Fruit fly (Drosophila melanogaster): Measurements from ENCODE around the gene hth.

hth gene

DNA sequence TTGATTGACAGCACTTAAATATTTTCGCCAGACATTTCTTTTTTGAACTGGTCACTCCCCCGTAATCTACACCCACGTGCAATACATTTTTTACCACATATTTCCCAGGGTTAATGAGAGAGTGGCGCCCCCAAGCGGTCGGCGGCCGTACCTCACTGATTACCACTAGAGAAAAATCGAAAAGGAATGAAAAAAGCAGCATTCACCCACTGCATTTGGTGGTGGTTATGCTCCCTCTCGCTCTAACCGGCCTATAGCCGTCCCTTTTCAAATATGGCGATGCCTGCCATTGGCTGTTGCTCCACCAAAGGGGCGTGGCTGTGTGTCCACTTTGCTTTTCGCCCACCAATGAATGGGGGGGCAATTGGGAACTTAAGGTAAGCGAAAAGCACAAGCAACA is 25.6 kb upstream of the hth start (continued):
- TF ChIP-seq CG33213 (GFP tag; optimal IDR thresholded peaks at IDR 0.05) (no peak), onecut (GFP tag; IDR thresholded peaks at IDR 0.05) (peak; percentile 91), CG18476 (GFP tag; optimal IDR thresholded peaks at IDR 0.05) (no peak), CG18599 (GFP tag; optimal IDR thresholded peaks at IDR 0.05) (peak; percentile 58), CG12299 (tag; optimal IDR thresholded peaks at IDR 0.05) (no peak), CG8944 (GFP tag; optimal IDR thresholded peaks at IDR 0.05) (no peak), nau (GFP tag; optimal IDR thresholded peaks at IDR 0.05) (peak; percentile 57), sna (GFP tag; IDR thresholded peaks at IDR 0.05; ENCODE audit: partially characterized antibody) (0 out of 2 replicates have a peak, but pooled peaks have one; percentile 39), ATbp (GFP tag; optimal IDR thresholded peaks at IDR 0.05) (peak; percentile 69), Sry-δ (GFP tag; optimal IDR thresholded peaks at IDR 0.05) (peak; percentile 1), crol (GFP tag; IDR thresholded peaks at IDR 0.05) (0 out of 2 replicates have a peak, but pooled peaks have one; percentile 24), ssp (GFP tag; IDR thresholded peaks at IDR 0.05) (no peak), ranshi (GFP tag; IDR thresholded peaks at IDR 0.05) (peak; percentile 48; the same call in 1 of the 2 replicates), ash1 (GFP tag; optimal IDR thresholded peaks at IDR 0.05) (peak; percentile 88), slbo (GFP tag; IDR thresholded peaks at IDR 0.05) (no peak), CG17612 (GFP tag; IDR thresholded peaks at IDR 0.05) (no peak), br (optimal IDR thresholded peaks at IDR 0.05) (no peak), bcd (GFP tag; optimal IDR thresholded peaks at IDR 0.05) (peak; percentile 38), CHES-1-like (GFP tag; optimal IDR thresholded peaks at IDR 0.05) (peak; percentile 14), CG14860 (GFP tag; IDR thresholded peaks at IDR 0.05; ENCODE audit: partially characterized antibody) (no peak), CG8281 (tag; optimal IDR thresholded peaks at IDR 0.05) (peak; percentile 24), B-H1 (GFP tag; IDR thresholded peaks at IDR 0.05) (no peak; the same call in 2 of the 3 replicates), Blimp-1 (GFP tag; optimal IDR thresholded peaks at IDR 0.05) (peak; percentile 49), Hey (tag; optimal IDR thresholded peaks at IDR 0.05) (no peak), CG6654 (GFP tag; optimal IDR thresholded peaks at IDR 0.05) (no peak), ci (GFP tag; IDR thresholded peaks at IDR 0.05) (peak; percentile 90), fd3F (GFP tag; optimal IDR thresholded peaks at IDR 0.05) (no peak), HLH54F (GFP tag; optimal IDR thresholded peaks at IDR 0.05) (no peak), Max (GFP tag; optimal IDR thresholded peaks at IDR 0.05) (peak; percentile 23), mld (GFP tag; IDR thresholded peaks at IDR 0.05; ENCODE audit: partially characterized antibody) (no peak), hth (optimal IDR thresholded peaks at IDR 0.05) (no peak), fru (optimal IDR thresholded peaks at IDR 0.05) (no peak), cas (GFP tag; IDR thresholded peaks at IDR 0.05) (no peak), luna (GFP tag; optimal IDR thresholded peaks at IDR 0.05) (no peak), YL-1 (GFP tag; optimal IDR thresholded peaks at IDR 0.05) (peak; percentile 10), bbx (GFP tag; IDR thresholded peaks at IDR 0.05; ENCODE audit: partially characterized antibody) (peak; percentile 43), cato (GFP tag; optimal IDR thresholded peaks at IDR 0.05; ENCODE audit: borderline replicate concordance) (no peak), wek (GFP tag; optimal IDR thresholded peaks at IDR 0.05) (peak; percentile 55), H15 (GFP tag; IDR thresholded peaks at IDR 0.05) (peak; percentile 54; the same call in 2 of the 3 replicates), twi (tag; optimal IDR thresholded peaks at IDR 0.05) (peak; percentile 41), CG10209 (GFP tag; optimal IDR thresholded peaks at IDR 0.05) (peak; percentile 33), CG16813 (GFP tag; IDR thresholded peaks at IDR 0.05; ENCODE audit: partially characterized antibody) (peak; percentile 15; the same call in 1 of the 3 replicates), CG3281 (GFP tag; optimal IDR thresholded peaks at IDR 0.05) (peak; percentile 56), CG11696 (GFP tag; IDR thresholded peaks at IDR 0.05) (no peak), Dad (GFP tag; optimal IDR thresholded peaks at IDR 0.05) (peak; percentile 34), Sin3A (optimal IDR thresholded peaks at IDR 0.05) (no peak), CkIIα-i1 (GFP tag; IDR thresholded peaks at IDR 0.05) (no peak), Ptx1 (GFP tag; IDR thresholded peaks at IDR 0.05) (no peak), CG6689 (GFP tag; IDR thresholded peaks at IDR 0.05) (peak; percentile 42; the same call in 1 of the 2 replicates), dysf (GFP tag; IDR thresholded peaks at IDR 0.05) (peak; percentile 41; the same call in 1 of the 3 replicates), sob (GFP tag; IDR thresholded peaks at IDR 0.05) (peak; percentile 63), insv (GFP tag; optimal IDR thresholded peaks at IDR 0.05) (no peak)

Data from whole organism, embryonic.